Worm (Caenorhabditis elegans) whole organism, L3 larva: ENCODE measurements around the gene Y113G7B.27.
A peak's percentile ranks its signal among the peaks of the same experiment; 100 is the strongest.

Source experiments
- ama-1 ChIP-seq: fragments of 150-350 bp; optimal IDR thresholded peaks from 2 replicates; lab custom pipeline; 2018
- lin-39 ChIP-seq: fragments of 150-350 bp; optimal IDR thresholded peaks from 2 replicates; lab custom pipeline; 2018; ENCODE audit warnings: missing biosample characterization, missing genetic modification reagents, missing genetic modification characterization
- mdl-1 ChIP-seq: fragments of 150-350 bp; optimal IDR thresholded peaks from 2 replicates; lab custom pipeline; 2014; ENCODE audit warnings: missing biosample characterization, missing genetic modification characterization
- pha-4 ChIP-seq: fragments of 150-350 bp; optimal IDR thresholded peaks from 2 replicates; lab custom pipeline; 2014; ENCODE audit warnings: missing biosample characterization, missing genetic modification reagents, missing genetic modification characterization
- snpc-4 ChIP-seq: fragments of 150-350 bp; optimal IDR thresholded peaks from 2 replicates; lab custom pipeline; 2014; ENCODE audit warnings: missing biosample characterization, missing genetic modification characterization
- unc-62 ChIP-seq: fragments of 150-350 bp; sonication (generic microtip); optimal IDR thresholded peaks from 4 replicates; lab custom pipeline; 2014; ENCODE audit warnings: missing biosample characterization, missing genetic modification reagents, missing genetic modification characterization
- ztf-4 ChIP-seq: fragments of 150-350 bp; optimal IDR thresholded peaks from 2 replicates; lab custom pipeline; 2014; ENCODE audit warnings: missing biosample characterization, missing genetic modification characterization

ce11 chrV:20225312-20225711 is 32.7 kb downstream of the Y113G7B.27 start:
- TF ChIP-seq snpc-4 (tag; lab: Kevin White, UChicago) (no peak), mdl-1 (tag; lab: Kevin White, UChicago) (no peak), pha-4 (tag; lab: Kevin White, UChicago) (peak; percentile 28), ama-1 (lab: Kevin White, UChicago) (no peak), lin-39 (tag; lab: Kevin White, UChicago) (no peak), unc-62 (no peak), ztf-4 (tag; lab: Kevin White, UChicago) (no peak)
